Worm (Caenorhabditis elegans) whole organism, L4 larva: ENCODE data around the gene srd-56.

ENCODE experiments used
- ama-1 ChIP-seq: fragments of 150-350 bp; optimal IDR thresholded peaks from 2 replicates; lab custom pipeline; 2014; ENCODE audit warnings: inconsistent platforms, mixed read lengths
- unc-39 ChIP-seq: sonication (generic microtip); optimal IDR thresholded peaks from 2 replicates; lab custom pipeline; 2017; ENCODE audit warnings: missing biosample characterization, missing genetic modification characterization

DNA sequence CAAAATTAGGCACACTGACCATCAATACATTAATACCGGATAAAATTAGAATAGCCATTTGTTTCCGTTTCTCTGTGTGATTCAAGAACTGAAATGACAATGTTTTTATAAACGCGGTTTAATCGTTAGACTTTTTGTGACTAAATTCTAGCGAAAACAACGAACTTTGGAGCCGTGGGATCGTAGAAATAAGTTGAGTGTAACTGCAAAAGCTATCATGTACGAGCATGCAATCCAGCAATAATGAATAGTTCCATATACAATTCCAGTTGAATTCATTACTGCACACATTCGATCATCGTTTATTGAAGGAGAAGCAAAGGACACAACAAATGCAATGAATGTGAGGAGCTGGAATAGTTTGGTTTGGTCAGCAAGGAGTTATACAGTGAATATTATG lies 16.9 kb downstream of the srd-56 start:
- TF ChIP-seq unc-39 (tag; lab: Kevin White, UChicago) (no peak), ama-1 (lab: Kevin White, UChicago) (no peak)
